Fruit fly (Drosophila melanogaster) whole organism, embryonic: ENCODE measurements around the gene CG18234.

Experiments
- Blimp-1 ChIP-seq: fragments of 200-800 bp; sonication (Bioruptor generic); optimal IDR thresholded peaks from 3 replicates; lab custom pipeline; 2018; ENCODE audit warnings: missing biosample characterization, missing genetic modification characterization, mild to moderate bottlenecking, moderate library complexity, missing genetic modification reagents
- CG11504 ChIP-seq: fragments of 200-800 bp; sonication (Bioruptor generic); optimal IDR thresholded peaks from 3 replicates; lab custom pipeline; 2019; ENCODE audit warnings: missing biosample characterization, mild to moderate bottlenecking, missing genetic modification characterization, moderate library complexity
- CG12236 ChIP-seq: fragments of 200-800 bp; sonication (Bioruptor generic); optimal IDR thresholded peaks from 2 replicates; lab custom pipeline; 2016; ENCODE audit warnings: missing biosample characterization, missing genetic modification characterization
- CG12769 ChIP-seq: fragments of 200-800 bp; sonication (Bioruptor generic); optimal IDR thresholded peaks from 2 replicates; lab custom pipeline; 2019; ENCODE audit warnings: missing biosample characterization, mild to moderate bottlenecking, missing genetic modification characterization, moderate library complexity
- CG12942 ChIP-seq: fragments of 200-800 bp; sonication (Bioruptor generic); optimal IDR thresholded peaks from 3 replicates; lab custom pipeline; 2016; ENCODE audit warnings: missing biosample characterization, missing genetic modification characterization
- CG13894 ChIP-seq: fragments of 200-800 bp; sonication (Bioruptor generic); optimal IDR thresholded peaks from 3 replicates; lab custom pipeline; 2018; ENCODE audit warnings: missing biosample characterization, mild to moderate bottlenecking, missing genetic modification characterization, moderate library complexity
- CG14441 ChIP-seq: fragments of 200-800 bp; sonication (Bioruptor generic); IDR thresholded peaks from 2 replicates; pipeline ENCODE4 v1.3.6; 2022; ENCODE audit warnings: missing biosample characterization, missing genetic modification characterization
- CG15601 ChIP-seq: fragments of 200-800 bp; sonication (Bioruptor generic); optimal IDR thresholded peaks from 3 replicates; lab custom pipeline; 2019; ENCODE audit warnings: missing biosample characterization, mild to moderate bottlenecking, missing genetic modification characterization, moderate library complexity
- CG1832 ChIP-seq: fragments of 200-800 bp; sonication (Bioruptor generic); optimal IDR thresholded peaks from 2 replicates; lab custom pipeline; 2017; ENCODE audit warnings: missing biosample characterization, mild to moderate bottlenecking, missing genetic modification characterization, inconsistent platforms
- CG18599 ChIP-seq: fragments of 200-800 bp; sonication (Bioruptor generic); optimal IDR thresholded peaks from 3 replicates; lab custom pipeline; 2017; ENCODE audit warnings: missing biosample characterization, missing genetic modification characterization, mild to moderate bottlenecking, moderate library complexity, missing genetic modification reagents
- CG2199 ChIP-seq: fragments of 200-800 bp; sonication (Bioruptor generic); IDR thresholded peaks from 3 replicates; pipeline ENCODE4 v1.3.6; 2022; ENCODE audit warnings: missing biosample characterization, missing genetic modification characterization
- CG5180 ChIP-seq: fragments of 200-800 bp; sonication (Bioruptor generic); optimal IDR thresholded peaks from 3 replicates; lab custom pipeline; 2017; ENCODE audit warnings: missing biosample characterization, missing genetic modification characterization, mild to moderate bottlenecking, moderate library complexity, missing genetic modification reagents
- CG6175 ChIP-seq: fragments of 200-800 bp; sonication (Bioruptor generic); IDR thresholded peaks from 3 replicates; pipeline ENCODE4 v1.3.6; 2022; ENCODE audit warnings: missing biosample characterization, missing genetic modification characterization
- CG6791 ChIP-seq: fragments of 200-800 bp; sonication (Bioruptor generic); IDR thresholded peaks from 3 replicates; pipeline ENCODE4 v1.3.6; 2022; ENCODE audit warnings: missing biosample characterization, missing genetic modification characterization; ENCODE audit not compliant: partially characterized antibody
- CG8290 ChIP-seq, 3 experiments: fragments of 200-800 bp; sonication (Bioruptor generic); optimal IDR thresholded peaks; 2 replicates each; lab custom pipeline; 2016 to 2019; ENCODE audit warnings: missing biosample characterization in 3 of 3, missing genetic modification characterization in 3 of 3, mild to moderate bottlenecking in 2 of 3, moderate library complexity in 1 of 3
- Dll ChIP-seq: fragments of 200-800 bp; sonication (Bioruptor generic); IDR thresholded peaks from 4 replicates; pipeline ENCODE4 v1.3.6; 2022; ENCODE audit warnings: missing biosample characterization, missing genetic modification characterization; ENCODE audit not compliant: partially characterized antibody
- Hr39 ChIP-seq: fragments of >200 bp; optimal IDR thresholded peaks from 2 replicates; lab custom pipeline; 2017
- Med ChIP-seq: fragments of 200-800 bp; sonication (Bioruptor generic); peaks from one replicate; lab custom pipeline; 2016; ENCODE audit warnings: missing biosample characterization, missing genetic modification characterization, mild to moderate bottlenecking, inconsistent platforms, moderate library complexity
- Neu2 ChIP-seq: fragments of 200-800 bp; sonication (Bioruptor generic); optimal IDR thresholded peaks from 3 replicates; lab custom pipeline; 2016; ENCODE audit warnings: missing biosample characterization, missing genetic modification characterization, borderline replicate concordance
- Stat92E ChIP-seq, 3 experiments: fragments of >200 bp in 2 of 3; fragments of 200-800 bp in 1 of 3; sonication (Bioruptor generic) in 1 of 3; optimal IDR thresholded peaks; 2 replicates each; lab custom pipeline; 2017 to 2019; ENCODE audit warnings: missing biosample characterization in 3 of 3, missing genetic modification characterization in 3 of 3, mild to moderate bottlenecking in 1 of 3, moderate library complexity in 1 of 3
- abd-A ChIP-seq: fragments of 200-800 bp; sonication (Bioruptor generic); optimal IDR thresholded peaks from 3 replicates; lab custom pipeline; 2019; ENCODE audit warnings: missing biosample characterization, mild to moderate bottlenecking, missing genetic modification characterization, moderate library complexity
- aop ChIP-seq: fragments of 200-800 bp; sonication (Bioruptor generic); IDR thresholded peaks from 2 replicates; pipeline ENCODE4 v1.3.6; 2022; ENCODE audit warnings: missing biosample characterization, missing genetic modification characterization
- chinmo ChIP-seq: fragments of 200-800 bp; sonication (Bioruptor generic); IDR thresholded peaks from 4 replicates; pipeline ENCODE4 v1.3.6; 2022; ENCODE audit warnings: missing biosample characterization, missing genetic modification characterization; ENCODE audit not compliant: partially characterized antibody
- crol ChIP-seq: fragments of 200-800 bp; sonication (Bioruptor generic); IDR thresholded peaks from 2 replicates; pipeline ENCODE4 v1.3.6; 2022; ENCODE audit warnings: missing biosample characterization, missing genetic modification characterization
- exex ChIP-seq: fragments of 200-800 bp; sonication (Bioruptor generic); optimal IDR thresholded peaks from 4 replicates; lab custom pipeline; 2018; ENCODE audit warnings: missing biosample characterization, mild to moderate bottlenecking, missing genetic modification characterization, moderate library complexity
- gsb-n ChIP-seq: fragments of 200-800 bp; sonication (Bioruptor generic); optimal IDR thresholded peaks from 3 replicates; lab custom pipeline; 2018; ENCODE audit warnings: missing biosample characterization, mild to moderate bottlenecking, missing genetic modification characterization
- kay ChIP-seq: fragments of 200-800 bp; sonication (Bioruptor generic); optimal IDR thresholded peaks from 2 replicates; lab custom pipeline; 2016; ENCODE audit warnings: missing biosample characterization, missing genetic modification characterization
- lov ChIP-seq, 2 experiments: fragments of 200-800 bp in 1 of 2; fragments of >200 bp in 1 of 2; sonication (Bioruptor generic) in 1 of 2; IDR thresholded peaks in 1 of 2; optimal IDR thresholded peaks in 1 of 2; 2 replicates in 1 of 2; 3 replicates in 1 of 2; pipeline versions ENCODE4 v1.3.6 to Lab custom; 2017 to 2022; ENCODE audit warnings: missing biosample characterization in 1 of 2, missing genetic modification characterization in 1 of 2
- maf-S ChIP-seq: fragments of 200-800 bp; sonication (Bioruptor generic); optimal IDR thresholded peaks from 2 replicates; lab custom pipeline; 2016; ENCODE audit warnings: missing biosample characterization, missing genetic modification characterization
- mirr ChIP-seq: fragments of 200-800 bp; sonication (Bioruptor generic); optimal IDR thresholded peaks from 3 replicates; lab custom pipeline; 2018; ENCODE audit warnings: missing biosample characterization, mild to moderate bottlenecking, missing genetic modification characterization
- rib ChIP-seq: fragments of 200-800 bp; sonication (Bioruptor generic); IDR thresholded peaks from 2 replicates; pipeline ENCODE4 v1.3.6; 2022; ENCODE audit warnings: missing biosample characterization, missing genetic modification characterization
- shn ChIP-seq: fragments of 200-800 bp; sonication (Bioruptor generic); optimal IDR thresholded peaks from 3 replicates; lab custom pipeline; 2016; ENCODE audit warnings: missing biosample characterization, missing genetic modification characterization
- sqz ChIP-seq: fragments of 200-800 bp; sonication (Bioruptor generic); optimal IDR thresholded peaks from 3 replicates; lab custom pipeline; 2018; ENCODE audit warnings: missing biosample characterization, mild to moderate bottlenecking, missing genetic modification characterization
- ssp ChIP-seq: fragments of 200-800 bp; sonication (Bioruptor generic); IDR thresholded peaks from 2 replicates; pipeline ENCODE4 v1.3.6; 2022; ENCODE audit warnings: missing biosample characterization, missing genetic modification characterization
- ttk ChIP-seq: fragments of 200-800 bp; sonication (Bioruptor generic); IDR thresholded peaks from 2 replicates; pipeline ENCODE4 v2.1.2; 2022; ENCODE audit warnings: missing biosample characterization, missing genetic modification characterization
- vvl ChIP-seq: fragments of 200-800 bp; sonication (Bioruptor generic); IDR thresholded peaks from 2 replicates; pipeline ENCODE4 v1.3.6; 2022; ENCODE audit warnings: missing biosample characterization, missing genetic modification characterization
- zen ChIP-seq: fragments of 200-800 bp; sonication (Bioruptor generic); optimal IDR thresholded peaks from 3 replicates; lab custom pipeline; 2018; ENCODE audit warnings: missing biosample characterization, mild to moderate bottlenecking, missing genetic modification characterization, moderate library complexity

The CG18234 gene

DNA sequence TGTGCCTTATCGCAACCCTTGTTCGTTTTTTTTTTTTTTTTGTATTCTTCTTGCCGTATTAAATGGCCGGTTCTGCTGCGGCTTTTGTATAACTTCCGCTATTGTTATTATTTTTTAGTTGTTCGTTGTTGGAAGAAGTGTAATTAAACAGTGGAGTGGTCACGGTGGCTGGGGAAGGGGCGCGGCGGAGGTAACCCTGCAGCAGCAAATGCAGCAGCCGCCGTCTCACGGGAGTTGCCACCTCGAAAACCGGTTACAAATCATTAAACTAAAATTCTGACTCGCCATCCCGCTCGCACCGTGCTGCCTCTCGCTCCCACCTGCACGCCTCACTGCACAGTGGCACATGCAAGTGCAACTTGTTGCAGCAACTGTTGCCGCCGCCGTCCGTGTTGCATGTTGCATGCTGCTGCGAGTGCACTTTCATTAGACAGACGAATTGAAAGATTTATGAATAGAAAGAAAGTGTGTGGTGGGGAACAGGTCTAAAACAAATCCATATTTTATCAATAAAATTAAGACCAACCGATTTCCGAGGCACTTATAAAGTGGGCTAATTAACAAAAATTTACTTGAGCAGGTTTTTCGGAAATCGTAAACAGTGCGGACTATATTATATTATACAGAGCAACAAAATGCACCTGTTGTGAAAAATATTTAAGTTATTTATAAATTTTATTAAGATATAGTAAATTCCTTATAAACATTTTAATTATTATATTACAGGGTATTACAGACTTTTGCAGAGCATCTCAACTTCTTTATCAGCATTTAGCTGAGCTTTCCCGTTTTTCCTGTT is 24.6 kb downstream of the CG18234 start (continued):
- TF ChIP-seq CG1832 (GFP tag; lab: Kevin White, UChicago): peak; percentile 80
- TF ChIP-seq sqz (GFP tag; lab: Kevin White, UChicago): peak; percentile 64
- TF ChIP-seq CG11504 (tag; lab: Kevin White, UChicago): peak; percentile 88
- peak; percentile 86; the same call in 2 of the 3 replicates for TF ChIP-seq CG2199 (GFP tag; lab: Robert Waterston, UW)
- no peak for TF ChIP-seq kay
- no peak for TF ChIP-seq lov (optimal IDR thresholded peaks at IDR 0.05; lab: Kevin White, UChicago)
- TF ChIP-seq lov (GFP tag; IDR thresholded peaks at IDR 0.05; lab: Robert Waterston, UW): 0 out of 3 replicates have a peak, but pooled peaks have one; percentile 30
- TF ChIP-seq zen (tag; lab: Kevin White, UChicago): peak; percentile 44
- TF ChIP-seq CG14441 (GFP tag; lab: Robert Waterston, UW): 0 out of 2 replicates have a peak, but pooled peaks have one; percentile 12
- TF ChIP-seq CG5180 (GFP tag; lab: Kevin White, UChicago): peak; percentile 88
- TF ChIP-seq vvl: no peak
- 0 out of 4 replicates have a peak, but pooled peaks have one; percentile 27 for TF ChIP-seq Dll
- TF ChIP-seq CG6791 (GFP tag; lab: Robert Waterston, UW): peak; percentile 12; the same call in 1 of the 3 replicates
- 0 out of 2 replicates have a peak, but pooled peaks have one; percentile 31 for TF ChIP-seq ttk (GFP tag; lab: Robert Waterston, UW)
- TF ChIP-seq CG12942 (GFP tag; lab: Kevin White, UChicago): no peak
- TF ChIP-seq, all 482 proteins: peak for 33

DNA sequence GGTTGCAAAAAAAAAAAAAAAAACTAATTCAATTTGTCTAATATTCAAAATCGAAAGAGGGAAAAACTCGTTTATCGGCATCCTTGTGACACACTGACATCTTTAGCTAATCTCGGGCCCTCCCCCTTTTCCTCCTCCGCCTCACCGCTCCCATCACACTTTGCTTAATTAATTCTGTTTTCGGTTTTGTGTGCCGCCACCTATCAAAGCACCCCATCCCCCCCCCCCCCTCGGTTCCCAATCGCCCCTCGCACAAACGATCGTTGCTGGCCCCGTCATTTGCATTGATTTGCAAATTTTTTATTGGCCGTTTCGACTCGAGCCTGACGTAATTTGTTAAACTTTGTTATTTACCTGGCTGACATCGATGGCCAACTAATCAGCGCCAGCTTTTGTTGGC is 25.2 kb downstream of the CG18234 start:
- TF ChIP-seq Blimp-1 (GFP tag; lab: Kevin White, UChicago): no peak
- peak; percentile 9 for TF ChIP-seq abd-A
- TF ChIP-seq exex (tag; lab: Kevin White, UChicago): peak; percentile 10
- TF ChIP-seq CG15601 (tag; lab: Kevin White, UChicago): no peak
- TF ChIP-seq crol (GFP tag; lab: Robert Waterston, UW): peak; percentile 79
- no peak for TF ChIP-seq shn (GFP tag; lab: Kevin White, UChicago)
- TF ChIP-seq chinmo (GFP tag; lab: Robert Waterston, UW): peak; percentile 66; the same call in 1 of the 4 replicates
- no peak for TF ChIP-seq aop (GFP tag; lab: Robert Waterston, UW)
- peak; percentile 52 for TF ChIP-seq Hr39 (lab: Kevin White, UChicago)
- TF ChIP-seq Med (GFP tag; lab: Kevin White, UChicago): peak; percentile 38
- TF ChIP-seq rib (GFP tag; lab: Robert Waterston, UW): peak; percentile 65; the same call in 1 of the 2 replicates
- TF ChIP-seq CG12769: peak; percentile 60
- TF ChIP-seq CG6175 (GFP tag; lab: Robert Waterston, UW): 0 out of 3 replicates have a peak, but pooled peaks have one; percentile 39
- TF ChIP-seq vvl: peak; percentile 82
- TF ChIP-seq, all 482 proteins: peak for 10

DNA sequence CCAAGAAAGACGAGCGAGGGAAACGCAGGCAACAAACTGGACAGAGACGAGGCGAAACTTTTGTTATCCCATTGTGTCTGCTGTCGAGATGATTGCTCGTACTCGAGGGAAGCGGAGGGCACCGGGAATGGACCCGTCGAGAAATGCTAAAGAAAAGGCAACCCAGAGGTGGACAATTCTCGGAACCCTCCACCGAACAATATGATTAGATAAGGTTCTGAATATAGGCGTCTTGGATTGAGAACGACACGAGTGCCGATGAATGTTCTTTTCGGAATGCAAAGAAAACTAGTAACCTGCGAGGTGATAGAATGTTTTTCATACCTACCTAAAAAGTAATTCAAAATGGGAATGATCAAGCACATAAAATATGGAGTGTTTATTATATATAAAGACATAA is 26.6 kb downstream of the CG18234 start:
- TF ChIP-seq CG18599: peak; percentile 13
- TF ChIP-seq ssp (GFP tag; lab: Robert Waterston, UW): no peak
- TF ChIP-seq maf-S: no peak
- TF ChIP-seq mirr (GFP tag; lab: Kevin White, UChicago): no peak
- peak; percentile 59; the same call in 1 of the 2 replicates for TF ChIP-seq crol (GFP tag; lab: Robert Waterston, UW)
- TF ChIP-seq zen (tag; lab: Kevin White, UChicago): peak; percentile 0
- peak; percentile 55 for TF ChIP-seq CG13894 (tag; lab: Kevin White, UChicago)
- TF ChIP-seq CG2199 (GFP tag; lab: Robert Waterston, UW): peak; percentile 86
- TF ChIP-seq Neu2 (GFP tag; lab: Kevin White, UChicago): no peak
- TF ChIP-seq Stat92E (GFP tag; optimal IDR thresholded peaks at IDR 0.05; lab: Kevin White, UChicago): peak in 1 of 3 experiments; percentile 97
- TF ChIP-seq CG12236 (GFP tag; lab: Kevin White, UChicago): no peak
- TF ChIP-seq CG8290 (GFP tag; optimal IDR thresholded peaks at IDR 0.05; lab: Kevin White, UChicago): peak; percentile 28
- TF ChIP-seq CG8290 (tag; optimal IDR thresholded peaks at IDR 0.05; lab: Kevin White, UChicago): no peak
- TF ChIP-seq sqz (GFP tag; lab: Kevin White, UChicago): no peak
- peak; percentile 28 for TF ChIP-seq gsb-n (tag; lab: Kevin White, UChicago)
